Fruit fly (Drosophila melanogaster) whole organism, adult: ENCODE measurements around the gene Z600.

ENCODE experiments used
- CG11617 ChIP-seq: fragments of 200-800 bp; sonication (Bioruptor generic); optimal IDR thresholded peaks from 2 replicates; lab custom pipeline; 2017; ENCODE audit warnings: mild to moderate bottlenecking, missing biosample characterization, missing genetic modification reagents, missing genetic modification characterization
- CG12768 ChIP-seq: fragments of 200-800 bp; sonication (Bioruptor generic); optimal IDR thresholded peaks from 2 replicates; lab custom pipeline; 2017; ENCODE audit warnings: missing biosample characterization, missing genetic modification characterization, mild to moderate bottlenecking, moderate library complexity, missing genetic modification reagents
- CG14711 ChIP-seq: fragments of 200-800 bp; sonication (Bioruptor generic); optimal IDR thresholded peaks from 2 replicates; lab custom pipeline; 2018; ENCODE audit warnings: missing biosample characterization, mild to moderate bottlenecking, missing genetic modification characterization, moderate library complexity
- CG1620 ChIP-seq: fragments of 200-800 bp; sonication (Bioruptor generic); optimal IDR thresholded peaks from 2 replicates; lab custom pipeline; 2016; ENCODE audit warnings: missing biosample characterization, missing genetic modification characterization
- CG33017 ChIP-seq: fragments of 200-800 bp; sonication (Bioruptor generic); optimal IDR thresholded peaks from 2 replicates; lab custom pipeline; 2018; ENCODE audit warnings: missing biosample characterization, mild to moderate bottlenecking, missing genetic modification characterization, moderate library complexity
- CG5204 ChIP-seq: fragments of 200-800 bp; sonication (Bioruptor generic); optimal IDR thresholded peaks from 2 replicates; lab custom pipeline; 2016; ENCODE audit warnings: missing biosample characterization, missing genetic modification characterization
- CG7101 ChIP-seq: fragments of 200-800 bp; sonication (Bioruptor generic); optimal IDR thresholded peaks from 2 replicates; lab custom pipeline; 2018; ENCODE audit warnings: missing biosample characterization, mild to moderate bottlenecking, missing genetic modification characterization, moderate library complexity
- Hr96 ChIP-seq: fragments of 200-800 bp; sonication (Bioruptor generic); optimal IDR thresholded peaks from 2 replicates; lab custom pipeline; 2016; ENCODE audit warnings: missing biosample characterization, missing genetic modification characterization
- Mnt ChIP-seq: fragments of 200-800 bp; sonication (Bioruptor generic); optimal IDR thresholded peaks from 2 replicates; lab custom pipeline; 2016; ENCODE audit warnings: missing biosample characterization, mild to moderate bottlenecking, missing genetic modification characterization
- cic ChIP-seq: fragments of 200-800 bp; sonication (Bioruptor generic); optimal IDR thresholded peaks from 2 replicates; lab custom pipeline; 2017; ENCODE audit warnings: missing biosample characterization, mild to moderate bottlenecking, missing genetic modification characterization, moderate library complexity
- cnc ChIP-seq, 2 experiments: fragments of >200 bp; optimal IDR thresholded peaks; 2 replicates each; lab custom pipeline; 2017
- kay ChIP-seq: fragments of 200-800 bp; sonication (Bioruptor generic); peaks from one replicate; lab custom pipeline; 2016; ENCODE audit warnings: missing biosample characterization, missing genetic modification characterization, borderline replicate concordance
- ovo ChIP-seq: fragments of 200-800 bp; sonication (Bioruptor generic); optimal IDR thresholded peaks from 2 replicates; lab custom pipeline; 2016; ENCODE audit warnings: missing biosample characterization, missing genetic modification characterization
- toe ChIP-seq: fragments of 200-800 bp; sonication (Bioruptor generic); optimal IDR thresholded peaks from 2 replicates; lab custom pipeline; 2016; ENCODE audit warnings: missing biosample characterization, missing genetic modification characterization

dm6 chr3L:15535228-15535598 lies 26.4 kb downstream of the Z600 start, which contains the start of gene CrebA:
- TF ChIP-seq CG33017 (tag; lab: Kevin White, UChicago), result no peak
- no peak for TF ChIP-seq CG11617
- no peak for TF ChIP-seq CG12768
- TF ChIP-seq cnc (optimal IDR thresholded peaks at IDR 0.05; lab: Kevin White, UChicago), result no peak
- TF ChIP-seq toe (GFP tag; lab: Kevin White, UChicago), result no peak
- no peak for TF ChIP-seq Hr96 (GFP tag; lab: Kevin White, UChicago)
- TF ChIP-seq CG7101 (tag; lab: Kevin White, UChicago), result no peak
- TF ChIP-seq cic, result no peak
- no peak for TF ChIP-seq CG14711 (tag; lab: Kevin White, UChicago)
- no peak for TF ChIP-seq CG5204
- TF ChIP-seq kay (GFP tag; lab: Kevin White, UChicago), result peak; percentile 21
- TF ChIP-seq Mnt (GFP tag; lab: Kevin White, UChicago), result no peak
- no peak for TF ChIP-seq CG1620 (GFP tag; lab: Kevin White, UChicago)
- TF ChIP-seq ovo, result no peak
